Worm (Caenorhabditis elegans) whole organism, early embryonic: ENCODE measurements around the gene egl-23.

Experiments used
- F13C5.2 ChIP-seq: sonication (generic microtip); optimal IDR thresholded peaks from 2 replicates; lab custom pipeline; 2017; ENCODE audit warnings: mild to moderate bottlenecking, missing genetic modification characterization, inconsistent platforms, missing compliant biosample characterization
- ama-1 ChIP-seq: fragments of 150-350 bp; optimal IDR thresholded peaks from 2 replicates; lab custom pipeline; 2014
- ceh-13 ChIP-seq: fragments of 200-800 bp; sonication (Bioruptor generic); optimal IDR thresholded peaks from 2 replicates; lab custom pipeline; 2018; ENCODE audit warnings: mild to moderate bottlenecking, missing genetic modification characterization, missing compliant biosample characterization
- ceh-36 ChIP-seq: sonication (generic microtip); optimal IDR thresholded peaks from 2 replicates; lab custom pipeline; 2016; ENCODE audit warnings: missing genetic modification characterization, inconsistent platforms, missing compliant biosample characterization
- flt-1 ChIP-seq: fragments of 200-800 bp; sonication (Bioruptor generic); IDR thresholded peaks from 2 replicates; pipeline ENCODE4 v1.3.6; 2022; ENCODE audit warnings: missing genetic modification characterization, missing compliant biosample characterization
- hmbx-1 ChIP-seq: sonication (generic microtip); optimal IDR thresholded peaks from 2 replicates; lab custom pipeline; 2016; ENCODE audit warnings: mild to moderate bottlenecking, missing genetic modification characterization, missing compliant biosample characterization
- pes-1 ChIP-seq: fragments of 200-800 bp; sonication (Bioruptor generic); IDR thresholded peaks from 2 replicates; pipeline ENCODE4 v1.3.6; 2022; ENCODE audit warnings: missing genetic modification reagents, missing genetic modification characterization, missing compliant biosample characterization
- scrt-1 ChIP-seq: fragments of 200-800 bp; sonication (Bioruptor generic); IDR thresholded peaks from 2 replicates; pipeline ENCODE4 v1.3.6; 2022; ENCODE audit warnings: missing genetic modification characterization, missing compliant biosample characterization
- sea-1 ChIP-seq: fragments of 200-800 bp; sonication (Bioruptor generic); conservative IDR thresholded peaks from 2 replicates; pipeline ENCODE4 v1.3.6; 2022; ENCODE audit warnings: missing genetic modification characterization, missing compliant biosample characterization
- tbx-11 ChIP-seq: fragments of 200-800 bp; sonication (Bioruptor generic); IDR thresholded peaks from 2 replicates; pipeline ENCODE4 v1.3.6; 2022; ENCODE audit warnings: missing genetic modification characterization, missing compliant biosample characterization

DNA sequence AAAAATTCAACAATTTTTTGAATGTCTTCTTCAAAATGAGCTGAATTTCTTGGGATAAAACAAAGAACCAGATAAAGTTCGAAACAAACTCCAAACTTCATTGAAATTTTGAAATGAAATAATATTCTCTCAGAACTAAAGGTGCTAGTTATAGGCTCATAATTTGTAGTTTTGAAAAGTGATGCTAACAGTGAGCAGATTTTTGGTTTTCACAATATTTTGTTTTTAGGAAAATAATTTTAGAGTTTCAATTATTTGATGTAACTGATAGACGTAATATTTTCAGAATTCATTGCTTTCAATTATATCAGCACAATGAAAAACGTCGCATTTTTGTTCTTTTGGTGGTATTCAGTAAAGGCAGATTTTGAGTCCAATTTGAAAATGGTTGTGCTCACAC, 31.0 kb downstream of the egl-23 start, which contains the start of the genes irld-56 and irld-55:
- TF ChIP-seq sea-1 (GFP tag; lab: Robert Waterston, UW): no peak
- no peak for TF ChIP-seq ceh-36
- no peak for TF ChIP-seq ama-1 (lab: Kevin White, UChicago)
- TF ChIP-seq F13C5.2 (tag; lab: Kevin White, UChicago): no peak
- no peak for TF ChIP-seq flt-1 (GFP tag; lab: Robert Waterston, UW)
- TF ChIP-seq scrt-1 (GFP tag; lab: Robert Waterston, UW): no peak
- no peak for TF ChIP-seq ceh-13 (GFP tag; lab: Kevin White, UChicago)
- TF ChIP-seq tbx-11 (GFP tag; lab: Robert Waterston, UW): no peak
- TF ChIP-seq hmbx-1 (tag; lab: Kevin White, UChicago): no peak
- no peak for TF ChIP-seq pes-1
